Fruit fly (Drosophila melanogaster) Kc167 (cell line): ENCODE measurements around the gene Snx3.

Experiments
- Myc ChIP-seq: fragments of >200 bp; optimal IDR thresholded peaks from 2 replicates; lab custom pipeline; 2017; ENCODE audit warnings: missing external identifiers
- Sin3A ChIP-seq: fragments of >200 bp; optimal IDR thresholded peaks from 2 replicates; lab custom pipeline; 2018; ENCODE audit warnings: missing external identifiers
- h ChIP-seq: fragments of >200 bp; optimal IDR thresholded peaks from 3 replicates; lab custom pipeline; 2018; ENCODE audit warnings: missing external identifiers
- psq ChIP-seq: fragments of >200 bp; optimal IDR thresholded peaks from 2 replicates; lab custom pipeline; 2017; ENCODE audit warnings: missing external identifiers
- ttk ChIP-seq: sonication (Bioruptor generic); optimal IDR thresholded peaks from 2 replicates; lab custom pipeline; 2017; ENCODE audit warnings: missing external identifiers

dm6 chr3R:12627691-12628148 lies at the start of gene Snx3, which contains the start of gene Vha55:
- no peak for TF ChIP-seq h (lab: Kevin White, UChicago)
- TF ChIP-seq Sin3A: no peak
- no peak for TF ChIP-seq ttk (lab: Kevin White, UChicago)
- TF ChIP-seq Myc: no peak
- TF ChIP-seq psq: no peak
